Fruit fly (Drosophila melanogaster) whole organism, embryonic: ENCODE results near the gene CG8100.

Experiments used
- Ada2b ChIP-seq: fragments of 200-800 bp; sonication (Bioruptor generic); IDR thresholded peaks from 2 replicates; pipeline ENCODE4 v1.3.6; 2022; ENCODE audit warnings: missing biosample characterization, missing genetic modification characterization
- Awh ChIP-seq: fragments of 200-800 bp; sonication (Bioruptor generic); IDR thresholded peaks from 2 replicates; pipeline ENCODE4, ENCODE4 v1.3.6; 2022; ENCODE audit warnings: missing biosample characterization, missing genetic modification characterization
- B-H2 ChIP-seq: fragments of 200-800 bp; sonication (Bioruptor generic); optimal IDR thresholded peaks from 2 replicates; lab custom pipeline; 2018; ENCODE audit warnings: missing biosample characterization, mild to moderate bottlenecking, missing genetic modification characterization
- CG12219 ChIP-seq: fragments of 200-800 bp; sonication (Bioruptor generic); optimal IDR thresholded peaks from 3 replicates; lab custom pipeline; 2018; ENCODE audit warnings: missing biosample characterization, mild to moderate bottlenecking, missing genetic modification characterization
- CG14014 ChIP-seq: fragments of 200-800 bp; sonication (Bioruptor generic); IDR thresholded peaks from 2 replicates; pipeline ENCODE4 v1.3.6; 2022; ENCODE audit warnings: missing biosample characterization, missing genetic modification characterization
- CG14050 ChIP-seq: fragments of 200-800 bp; sonication (Bioruptor generic); IDR thresholded peaks from 3 replicates; pipeline ENCODE4 v1.3.6; 2022; ENCODE audit warnings: missing biosample characterization, missing genetic modification characterization
- CG15514 ChIP-seq: fragments of 200-800 bp; sonication (Bioruptor generic); optimal IDR thresholded peaks from 3 replicates; lab custom pipeline; 2017; ENCODE audit warnings: missing biosample characterization, missing genetic modification characterization, mild to moderate bottlenecking, moderate library complexity, missing genetic modification reagents
- CG2120 ChIP-seq: fragments of 200-800 bp; sonication (Bioruptor generic); optimal IDR thresholded peaks from 3 replicates; lab custom pipeline; 2016; ENCODE audit warnings: missing biosample characterization, missing genetic modification characterization
- CG32767 ChIP-seq: fragments of 200-800 bp; sonication (Bioruptor generic); IDR thresholded peaks from 2 replicates; pipeline ENCODE4 v1.3.6; 2022; ENCODE audit warnings: missing biosample characterization, missing genetic modification characterization
- CG4617 ChIP-seq: fragments of 200-800 bp; sonication (Bioruptor generic); optimal IDR thresholded peaks from 3 replicates; lab custom pipeline; 2016; ENCODE audit warnings: missing biosample characterization, missing genetic modification characterization, borderline replicate concordance
- CG4707 ChIP-seq: fragments of 200-800 bp; sonication (Bioruptor generic); optimal IDR thresholded peaks from 2 replicates; lab custom pipeline; 2018; ENCODE audit warnings: missing biosample characterization, mild to moderate bottlenecking, missing genetic modification characterization, moderate library complexity
- CG4820 ChIP-seq: fragments of 200-800 bp; sonication (Bioruptor generic); optimal IDR thresholded peaks from 3 replicates; lab custom pipeline; 2016; ENCODE audit warnings: missing biosample characterization, missing genetic modification characterization
- CG5245 ChIP-seq: fragments of 200-800 bp; sonication (Bioruptor generic); optimal IDR thresholded peaks from 3 replicates; lab custom pipeline; 2016; ENCODE audit warnings: missing biosample characterization, missing genetic modification characterization
- CG7987 ChIP-seq: fragments of 200-800 bp; sonication (Bioruptor generic); optimal IDR thresholded peaks from 2 replicates; lab custom pipeline; 2018; ENCODE audit warnings: missing biosample characterization, mild to moderate bottlenecking, missing genetic modification characterization, moderate library complexity
- Chrac-16 ChIP-seq: fragments of 200-800 bp; sonication (Bioruptor generic); optimal IDR thresholded peaks from 3 replicates; lab custom pipeline; 2016; ENCODE audit warnings: missing biosample characterization, missing genetic modification characterization
- D ChIP-seq, 2 experiments: fragments of 200-800 bp in 1 of 2; fragments of >200 bp in 1 of 2; sonication (Bioruptor generic) in 1 of 2; optimal IDR thresholded peaks; 2 replicates in 1 of 2; 3 replicates in 1 of 2; lab custom pipeline; 2017; ENCODE audit warnings: mild to moderate bottlenecking in 1 of 2, missing biosample characterization in 1 of 2, missing genetic modification characterization in 1 of 2, missing genetic modification reagents in 1 of 2
- D19B ChIP-seq: fragments of 200-800 bp; sonication (Bioruptor generic); optimal IDR thresholded peaks from 2 replicates; lab custom pipeline; 2017; ENCODE audit warnings: missing biosample characterization, mild to moderate bottlenecking, missing genetic modification characterization
- Dad ChIP-seq: fragments of 200-800 bp; sonication (Bioruptor generic); optimal IDR thresholded peaks from 3 replicates; lab custom pipeline; 2016; ENCODE audit warnings: missing biosample characterization, missing genetic modification characterization
- Dbx ChIP-seq: fragments of 200-800 bp; sonication (Bioruptor generic); IDR thresholded peaks from 3 replicates; pipeline ENCODE4 v1.3.6; 2022; ENCODE audit warnings: missing biosample characterization, missing genetic modification characterization
- Dll ChIP-seq: fragments of 200-800 bp; sonication (Bioruptor generic); IDR thresholded peaks from 4 replicates; pipeline ENCODE4 v1.3.6; 2022; ENCODE audit warnings: missing biosample characterization, missing genetic modification characterization; ENCODE audit not compliant: partially characterized antibody
- Fer2 ChIP-seq: fragments of 200-800 bp; sonication (Bioruptor generic); optimal IDR thresholded peaks from 2 replicates; lab custom pipeline; 2018; ENCODE audit warnings: missing biosample characterization, mild to moderate bottlenecking, missing genetic modification characterization, moderate library complexity
- Nf-YA ChIP-seq: fragments of 200-800 bp; sonication (Bioruptor generic); IDR thresholded peaks from 2 replicates; pipeline ENCODE4 v1.3.6; 2022; ENCODE audit warnings: missing biosample characterization, missing genetic modification characterization
- Poxn ChIP-seq: fragments of 200-800 bp; sonication (Bioruptor generic); IDR thresholded peaks from 2 replicates; pipeline ENCODE4 v1.3.6; 2022; ENCODE audit warnings: missing biosample characterization, missing genetic modification characterization
- Xbp1 ChIP-seq: fragments of 200-800 bp; sonication (Bioruptor generic); optimal IDR thresholded peaks from 3 replicates; lab custom pipeline; 2016; ENCODE audit warnings: missing biosample characterization, mild to moderate bottlenecking, missing genetic modification characterization
- Xrp1 ChIP-seq: fragments of 200-800 bp; sonication (Bioruptor generic); IDR thresholded peaks from 2 replicates; pipeline ENCODE4 v1.3.6; 2022; ENCODE audit warnings: missing biosample characterization, missing genetic modification characterization
- bcd ChIP-seq: fragments of 200-800 bp; sonication (Bioruptor generic); optimal IDR thresholded peaks from 2 replicates; lab custom pipeline; 2017; ENCODE audit warnings: missing biosample characterization, mild to moderate bottlenecking, missing genetic modification characterization
- chinmo ChIP-seq: fragments of 200-800 bp; sonication (Bioruptor generic); IDR thresholded peaks from 4 replicates; pipeline ENCODE4 v1.3.6; 2022; ENCODE audit warnings: missing biosample characterization, missing genetic modification characterization; ENCODE audit not compliant: partially characterized antibody
- cwo ChIP-seq: fragments of 200-800 bp; sonication (Bioruptor generic); optimal IDR thresholded peaks from 3 replicates; lab custom pipeline; 2017; ENCODE audit warnings: missing biosample characterization, missing genetic modification characterization, mild to moderate bottlenecking, moderate library complexity, missing genetic modification reagents
- dan ChIP-seq: fragments of 200-800 bp; sonication (Bioruptor generic); IDR thresholded peaks from 2 replicates; pipeline ENCODE4 v1.3.6; 2022; ENCODE audit warnings: missing biosample characterization, missing genetic modification characterization
- dati ChIP-seq: fragments of 200-800 bp; sonication (Bioruptor generic); IDR thresholded peaks from 2 replicates; pipeline ENCODE4 v1.3.6; 2022; ENCODE audit warnings: missing biosample characterization, missing genetic modification characterization
- dpn ChIP-seq, 2 experiments: fragments of 200-800 bp; sonication (Bioruptor generic); optimal IDR thresholded peaks; 3 replicates each; lab custom pipeline; 2016; ENCODE audit warnings: missing biosample characterization in 2 of 2, missing genetic modification characterization in 2 of 2
- esg ChIP-seq: fragments of 200-800 bp; sonication (Bioruptor generic); conservative IDR thresholded peaks from 2 replicates; pipeline ENCODE4 v1.3.6; 2022; ENCODE audit warnings: missing biosample characterization, missing genetic modification characterization
- mirr ChIP-seq: fragments of 200-800 bp; sonication (Bioruptor generic); optimal IDR thresholded peaks from 3 replicates; lab custom pipeline; 2018; ENCODE audit warnings: missing biosample characterization, mild to moderate bottlenecking, missing genetic modification characterization
- mld ChIP-seq: fragments of 200-800 bp; sonication (Bioruptor generic); IDR thresholded peaks from 3 replicates; pipeline ENCODE4 v1.3.6; 2022; ENCODE audit warnings: missing biosample characterization, missing genetic modification characterization; ENCODE audit not compliant: partially characterized antibody
- nom ChIP-seq: fragments of 200-800 bp; sonication (Bioruptor generic); optimal IDR thresholded peaks from 2 replicates; lab custom pipeline; 2017; ENCODE audit warnings: missing biosample characterization, missing genetic modification characterization, mild to moderate bottlenecking, moderate library complexity, missing genetic modification reagents
- onecut ChIP-seq: fragments of 200-800 bp; sonication (Bioruptor generic); IDR thresholded peaks from 2 replicates; pipeline ENCODE4 v1.3.6; 2022; ENCODE audit warnings: missing biosample characterization, missing genetic modification characterization
- rib ChIP-seq: fragments of 200-800 bp; sonication (Bioruptor generic); IDR thresholded peaks from 2 replicates; pipeline ENCODE4 v1.3.6; 2022; ENCODE audit warnings: missing biosample characterization, missing genetic modification characterization
- salm ChIP-seq: fragments of 200-800 bp; sonication (Bioruptor generic); optimal IDR thresholded peaks from 2 replicates; lab custom pipeline; 2018; ENCODE audit warnings: missing biosample characterization, mild to moderate bottlenecking, missing genetic modification characterization
- sens ChIP-seq: fragments of 200-800 bp; sonication (Bioruptor generic); peaks from one replicate; lab custom pipeline; 2016; ENCODE audit warnings: missing biosample characterization, missing genetic modification characterization
- sima ChIP-seq: fragments of 200-800 bp; sonication (Bioruptor generic); optimal IDR thresholded peaks from 2 replicates; lab custom pipeline; 2016; ENCODE audit warnings: missing biosample characterization, missing genetic modification characterization
- slp2 ChIP-seq: fragments of 200-800 bp; sonication (Bioruptor generic); optimal IDR thresholded peaks from 2 replicates; lab custom pipeline; 2016; ENCODE audit warnings: missing biosample characterization, missing genetic modification characterization
- sob ChIP-seq: fragments of 200-800 bp; sonication (Bioruptor generic); IDR thresholded peaks from 2 replicates; pipeline ENCODE4 v1.3.6; 2022; ENCODE audit warnings: missing biosample characterization, missing genetic modification characterization
- sug ChIP-seq: fragments of 200-800 bp; optimal IDR thresholded peaks from 2 replicates; lab custom pipeline; 2019; ENCODE audit warnings: missing biosample characterization, mild to moderate bottlenecking, missing genetic modification characterization, moderate library complexity
- tin ChIP-seq: fragments of 200-800 bp; sonication (Bioruptor generic); optimal IDR thresholded peaks from 3 replicates; lab custom pipeline; 2016; ENCODE audit warnings: missing biosample characterization, missing genetic modification characterization
- unc-4 ChIP-seq: fragments of 200-800 bp; sonication (Bioruptor generic); IDR thresholded peaks from 2 replicates; pipeline ENCODE4 v1.3.6; 2022; ENCODE audit warnings: missing biosample characterization, missing genetic modification characterization; ENCODE audit not compliant: partially characterized antibody
- usp ChIP-seq: fragments of >200 bp; optimal IDR thresholded peaks from 2 replicates; lab custom pipeline; 2017; ENCODE audit warnings: missing biosample characterization, missing genetic modification characterization
- wor ChIP-seq: fragments of 200-800 bp; sonication (Bioruptor generic); IDR thresholded peaks from 2 replicates; pipeline ENCODE4 v1.3.6; 2022; ENCODE audit warnings: missing biosample characterization, missing genetic modification characterization
- zen ChIP-seq: fragments of 200-800 bp; sonication (Bioruptor generic); optimal IDR thresholded peaks from 3 replicates; lab custom pipeline; 2018; ENCODE audit warnings: missing biosample characterization, mild to moderate bottlenecking, missing genetic modification characterization, moderate library complexity

Gene CG8100

DNA sequence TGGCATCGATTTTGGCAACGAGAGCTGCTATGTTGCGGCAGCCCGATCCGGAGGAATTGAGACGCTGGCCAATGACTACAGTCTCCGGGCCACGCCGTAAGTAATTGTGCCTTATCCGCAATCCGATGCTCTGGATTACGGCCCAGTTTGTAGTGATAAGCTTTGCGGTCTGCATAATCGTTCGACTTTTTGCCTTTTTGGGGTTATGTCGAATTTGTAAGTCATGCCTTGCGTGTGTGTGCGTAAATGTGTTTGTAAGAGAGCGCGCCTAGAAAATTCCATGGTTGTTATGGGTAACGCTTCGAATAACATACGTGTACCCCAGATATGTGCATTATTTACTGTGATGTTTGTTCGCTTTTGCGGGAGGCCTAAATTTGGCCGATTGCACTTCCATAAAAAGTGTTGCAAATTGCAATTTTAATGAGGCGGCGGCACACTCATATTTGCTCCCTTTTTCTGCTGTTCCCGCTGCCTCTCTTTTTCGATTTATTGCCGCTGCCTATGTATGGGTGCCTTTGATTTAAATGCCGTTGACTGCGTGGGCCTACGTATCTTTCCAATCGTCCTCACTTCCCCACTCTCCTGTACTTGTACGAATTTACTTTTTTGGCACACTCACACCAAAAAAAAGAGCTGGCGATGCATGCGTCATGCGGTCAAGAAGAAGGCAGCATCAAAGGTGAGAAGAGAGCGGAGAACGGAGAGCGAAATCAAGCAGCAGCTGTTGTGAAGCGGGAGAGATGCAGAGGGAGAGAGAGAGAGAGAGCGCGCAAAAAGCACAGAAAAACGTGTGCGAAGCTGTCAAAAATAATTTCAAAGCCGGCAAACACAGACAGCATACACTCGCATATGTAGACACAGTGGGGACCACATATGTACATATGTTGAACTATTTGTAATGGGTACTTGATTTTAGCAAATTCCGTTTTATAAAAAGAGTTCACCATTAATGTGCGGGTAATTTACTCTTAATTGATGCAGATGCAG lies 45.5 kb upstream of the CG8100 start:
- TF ChIP-seq onecut (GFP tag; lab: Robert Waterston, UW), result no peak
- no peak for TF ChIP-seq usp (GFP tag; lab: Kevin White, UChicago)
- peak; percentile 89; the same call in 2 of the 4 replicates for TF ChIP-seq chinmo (GFP tag; lab: Robert Waterston, UW)
- peak; percentile 31; the same call in 1 of the 2 replicates for TF ChIP-seq CG14014 (GFP tag; lab: Robert Waterston, UW)
- TF ChIP-seq tin (GFP tag; lab: Kevin White, UChicago), result no peak
- TF ChIP-seq slp2, result no peak
- TF ChIP-seq Poxn (GFP tag; lab: Robert Waterston, UW), result no peak
- TF ChIP-seq CG14050 (GFP tag; lab: Robert Waterston, UW), result no peak
- peak; percentile 31; the same call in 1 of the 2 replicates for TF ChIP-seq CG32767 (GFP tag; lab: Robert Waterston, UW)
- TF ChIP-seq CG15514 (GFP tag; lab: Kevin White, UChicago), result no peak
- TF ChIP-seq Dbx, result peak; percentile 55; the same call in 2 of the 3 replicates
- TF ChIP-seq sima, result no peak
- TF ChIP-seq Nf-YA, result no peak
- no peak for TF ChIP-seq wor (GFP tag; lab: Robert Waterston, UW)
- TF ChIP-seq sug, result peak; percentile 7
- no peak for TF ChIP-seq CG4707
- no peak for TF ChIP-seq mirr (GFP tag; lab: Kevin White, UChicago)
- TF ChIP-seq esg, result no peak
- no peak for TF ChIP-seq CG7987 (GFP tag; lab: Kevin White, UChicago)
- no peak for TF ChIP-seq Fer2
- TF ChIP-seq nom (GFP tag; lab: Kevin White, UChicago), result peak; percentile 10
- peak; percentile 16 for TF ChIP-seq CG12219 (GFP tag; lab: Kevin White, UChicago)
- TF ChIP-seq rib, result peak; percentile 80; the same call in 1 of the 2 replicates
- TF ChIP-seq B-H2 (GFP tag; lab: Kevin White, UChicago), result no peak
- TF ChIP-seq sens, result peak; percentile 78
- no peak for TF ChIP-seq Ada2b (GFP tag; lab: Robert Waterston, UW)
- no peak for TF ChIP-seq dati (GFP tag; lab: Robert Waterston, UW)
- TF ChIP-seq D19B, result peak; percentile 23
- peak; percentile 11; the same call in 1 of the 2 replicates for TF ChIP-seq Awh (GFP tag; lab: Robert Waterston, UW)
- TF ChIP-seq CG4617, result no peak
- TF ChIP-seq zen (tag; lab: Kevin White, UChicago), result no peak
- no peak for TF ChIP-seq CG5245 (GFP tag; lab: Kevin White, UChicago)
- TF ChIP-seq Dll (GFP tag; lab: Robert Waterston, UW), result peak; percentile 29; the same call in 1 of the 4 replicates
- no peak for TF ChIP-seq Dad (GFP tag; lab: Kevin White, UChicago)
- no peak for TF ChIP-seq dpn (GFP tag; optimal IDR thresholded peaks at IDR 0.05; lab: Kevin White, UChicago)
- peak; percentile 26 for TF ChIP-seq Xbp1 (GFP tag; lab: Kevin White, UChicago)
- TF ChIP-seq salm, result no peak
- no peak for TF ChIP-seq Chrac-16 (GFP tag; lab: Kevin White, UChicago)
- peak; percentile 79 for TF ChIP-seq cwo (GFP tag; lab: Kevin White, UChicago)
- peak; percentile 56 for TF ChIP-seq CG2120 (GFP tag; lab: Kevin White, UChicago)
- 0 out of 2 replicates have a peak, but pooled peaks have one; percentile 29 for TF ChIP-seq unc-4 (GFP tag; lab: Robert Waterston, UW)
- TF ChIP-seq D (optimal IDR thresholded peaks at IDR 0.05; lab: Kevin White, UChicago), result no peak
- no peak for TF ChIP-seq D (GFP tag; optimal IDR thresholded peaks at IDR 0.05; lab: Kevin White, UChicago)
- no peak for TF ChIP-seq Xrp1
- TF ChIP-seq dan (GFP tag; lab: Robert Waterston, UW), result no peak
- TF ChIP-seq bcd (GFP tag; lab: Kevin White, UChicago), result no peak
- no peak for TF ChIP-seq mld (GFP tag; lab: Robert Waterston, UW)
- peak; percentile 35; the same call in 1 of the 2 replicates for TF ChIP-seq sob (GFP tag; lab: Robert Waterston, UW)
- no peak for TF ChIP-seq CG4820 (GFP tag; lab: Kevin White, UChicago)
